Fruit fly (Drosophila melanogaster) whole organism, prepupa: ENCODE results near the gene rumi.
A peak's percentile ranks its signal among the peaks of the same experiment; 100 is the strongest.

Experiments
- CG10631 ChIP-seq: fragments of 200-800 bp; sonication (Bioruptor generic); optimal IDR thresholded peaks from 2 replicates; lab custom pipeline; 2016; ENCODE audit warnings: missing biosample characterization, missing genetic modification characterization
- CG10669 ChIP-seq: fragments of 200-800 bp; sonication (Bioruptor generic); optimal IDR thresholded peaks from 3 replicates; lab custom pipeline; 2018; ENCODE audit warnings: missing biosample characterization, mild to moderate bottlenecking, missing genetic modification characterization, moderate library complexity
- CG11294 ChIP-seq: fragments of 200-800 bp; sonication (Bioruptor generic); IDR thresholded peaks from 2 replicates; pipeline ENCODE4 v1.3.6; 2022; ENCODE audit warnings: missing biosample characterization, missing genetic modification characterization
- CG11762 ChIP-seq: fragments of 200-800 bp; sonication (Bioruptor generic); optimal IDR thresholded peaks from 3 replicates; lab custom pipeline; 2016; ENCODE audit warnings: missing biosample characterization, missing genetic modification characterization; ENCODE audit not compliant: insufficient read depth
- CG11902 ChIP-seq: fragments of 200-800 bp; sonication (Bioruptor generic); optimal IDR thresholded peaks from 3 replicates; lab custom pipeline; 2016; ENCODE audit warnings: missing biosample characterization, missing genetic modification characterization
- CG15336 ChIP-seq: fragments of 200-800 bp; sonication (Bioruptor generic); IDR thresholded peaks from 2 replicates; pipeline ENCODE4 v1.3.6; 2022; ENCODE audit warnings: missing biosample characterization, missing genetic modification characterization
- CG1621 ChIP-seq: fragments of 200-800 bp; sonication (Bioruptor generic); optimal IDR thresholded peaks from 3 replicates; lab custom pipeline; 2018; ENCODE audit warnings: missing biosample characterization, mild to moderate bottlenecking, missing genetic modification characterization
- CG16779 ChIP-seq: fragments of 200-800 bp; sonication (Bioruptor generic); optimal IDR thresholded peaks from 3 replicates; lab custom pipeline; 2017; ENCODE audit warnings: missing biosample characterization, mild to moderate bottlenecking, missing genetic modification characterization
- CG3032 ChIP-seq: fragments of 200-800 bp; optimal IDR thresholded peaks from 2 replicates; lab custom pipeline; 2019; ENCODE audit warnings: missing biosample characterization, mild to moderate bottlenecking, missing genetic modification characterization, moderate library complexity
- CG31627 ChIP-seq: fragments of 200-800 bp; sonication (Bioruptor generic); optimal IDR thresholded peaks from 3 replicates; lab custom pipeline; 2016; ENCODE audit warnings: missing biosample characterization, missing genetic modification characterization
- CG32006 ChIP-seq: fragments of 200-800 bp; sonication (Bioruptor generic); optimal IDR thresholded peaks from 3 replicates; lab custom pipeline; 2017; ENCODE audit warnings: missing biosample characterization, mild to moderate bottlenecking, missing genetic modification characterization
- CG34406 ChIP-seq: fragments of 200-800 bp; sonication (Bioruptor generic); optimal IDR thresholded peaks from 3 replicates; lab custom pipeline; 2016; ENCODE audit warnings: missing biosample characterization, missing genetic modification characterization
- CG4318 ChIP-seq: fragments of 200-800 bp; sonication (Bioruptor generic); optimal IDR thresholded peaks from 3 replicates; lab custom pipeline; 2017; ENCODE audit warnings: missing biosample characterization, mild to moderate bottlenecking, missing genetic modification characterization
- CG6163 ChIP-seq: fragments of 200-800 bp; sonication (Bioruptor generic); IDR thresholded peaks from 3 replicates; pipeline ENCODE4 v1.3.6; 2022; ENCODE audit warnings: missing biosample characterization, missing genetic modification characterization
- CG6792 ChIP-seq: fragments of 200-800 bp; sonication (Bioruptor generic); optimal IDR thresholded peaks from 3 replicates; lab custom pipeline; 2016; ENCODE audit warnings: missing biosample characterization, missing genetic modification characterization
- CG6808 ChIP-seq: fragments of 200-800 bp; sonication (Bioruptor generic); optimal IDR thresholded peaks from 3 replicates; lab custom pipeline; 2017; ENCODE audit warnings: missing biosample characterization, missing genetic modification characterization, mild to moderate bottlenecking, moderate library complexity, missing genetic modification reagents
- CG8119 ChIP-seq: fragments of 200-800 bp; sonication (Bioruptor generic); IDR thresholded peaks from 3 replicates; pipeline ENCODE4 v1.3.6; 2022; ENCODE audit warnings: missing biosample characterization, missing genetic modification characterization
- CG8319 ChIP-seq: fragments of 200-800 bp; sonication (Bioruptor generic); optimal IDR thresholded peaks from 3 replicates; lab custom pipeline; 2016; ENCODE audit warnings: missing biosample characterization, missing genetic modification characterization
- CG9139 ChIP-seq: fragments of 200-800 bp; sonication (Bioruptor generic); optimal IDR thresholded peaks from 3 replicates; lab custom pipeline; 2017; ENCODE audit warnings: missing biosample characterization, mild to moderate bottlenecking, missing genetic modification characterization
- Eip78C ChIP-seq: fragments of 200-800 bp; sonication (Bioruptor generic); peaks from one replicate; lab custom pipeline; 2016; ENCODE audit warnings: missing biosample characterization, missing genetic modification characterization
- Eip93F ChIP-seq: fragments of 200-800 bp; sonication (Bioruptor generic); optimal IDR thresholded peaks from 2 replicates; lab custom pipeline; 2016; ENCODE audit warnings: missing biosample characterization, mild to moderate bottlenecking, missing genetic modification characterization
- Ets21C ChIP-seq: fragments of 200-800 bp; sonication (Bioruptor generic); optimal IDR thresholded peaks from 3 replicates; lab custom pipeline; 2016; ENCODE audit warnings: missing biosample characterization, missing genetic modification characterization
- Hr39 ChIP-seq: fragments of 200-800 bp; sonication (Bioruptor generic); optimal IDR thresholded peaks from 2 replicates; lab custom pipeline; 2016; ENCODE audit warnings: missing biosample characterization, missing genetic modification characterization
- Met ChIP-seq: fragments of 200-800 bp; sonication (Bioruptor generic); optimal IDR thresholded peaks from 3 replicates; lab custom pipeline; 2016; ENCODE audit warnings: missing biosample characterization, missing genetic modification characterization
- OdsH ChIP-seq: fragments of 200-800 bp; sonication (Bioruptor generic); optimal IDR thresholded peaks from 3 replicates; lab custom pipeline; 2016; ENCODE audit warnings: missing biosample characterization, missing genetic modification characterization
- Smox ChIP-seq: fragments of 200-800 bp; sonication (Bioruptor generic); optimal IDR thresholded peaks from 3 replicates; lab custom pipeline; 2016; ENCODE audit warnings: missing biosample characterization, missing genetic modification characterization
- Sox102F ChIP-seq: fragments of 200-800 bp; sonication (Bioruptor generic); optimal IDR thresholded peaks from 2 replicates; lab custom pipeline; 2016; ENCODE audit warnings: missing biosample characterization, mild to moderate bottlenecking, missing genetic modification characterization
- dac ChIP-seq: fragments of 200-800 bp; sonication (Bioruptor generic); optimal IDR thresholded peaks from 2 replicates; lab custom pipeline; 2017; ENCODE audit warnings: missing biosample characterization, mild to moderate bottlenecking, missing genetic modification characterization
- esn ChIP-seq: fragments of 200-800 bp; sonication (Bioruptor generic); optimal IDR thresholded peaks from 2 replicates; lab custom pipeline; 2016; ENCODE audit warnings: missing biosample characterization, mild to moderate bottlenecking, missing genetic modification characterization, moderate library complexity
- fd59A ChIP-seq: fragments of 200-800 bp; sonication (Bioruptor generic); optimal IDR thresholded peaks from 2 replicates; lab custom pipeline; 2017; ENCODE audit warnings: missing biosample characterization, mild to moderate bottlenecking, missing genetic modification characterization, missing genetic modification reagents
- fd85E ChIP-seq: fragments of 200-800 bp; sonication (Bioruptor generic); optimal IDR thresholded peaks from 3 replicates; lab custom pipeline; 2016; ENCODE audit warnings: missing biosample characterization, missing genetic modification characterization
- net ChIP-seq: fragments of 200-800 bp; sonication (Bioruptor generic); optimal IDR thresholded peaks from 3 replicates; lab custom pipeline; 2016; ENCODE audit warnings: missing biosample characterization, missing genetic modification characterization
- pdm3 ChIP-seq: fragments of 200-800 bp; sonication (Bioruptor generic); optimal IDR thresholded peaks from 3 replicates; lab custom pipeline; 2016; ENCODE audit warnings: missing biosample characterization, missing genetic modification characterization
- svp ChIP-seq: fragments of 200-800 bp; sonication (Bioruptor generic); peaks from one replicate; lab custom pipeline; 2016; ENCODE audit warnings: missing biosample characterization, missing genetic modification characterization
- topi ChIP-seq: fragments of 200-800 bp; sonication (Bioruptor generic); optimal IDR thresholded peaks from 3 replicates; lab custom pipeline; 2016; ENCODE audit warnings: missing biosample characterization, missing genetic modification characterization
- vri ChIP-seq: fragments of 200-800 bp; sonication (Bioruptor generic); optimal IDR thresholded peaks from 3 replicates; lab custom pipeline; 2016; ENCODE audit warnings: missing biosample characterization, mild to moderate bottlenecking, missing genetic modification characterization

The rumi gene

DNA sequence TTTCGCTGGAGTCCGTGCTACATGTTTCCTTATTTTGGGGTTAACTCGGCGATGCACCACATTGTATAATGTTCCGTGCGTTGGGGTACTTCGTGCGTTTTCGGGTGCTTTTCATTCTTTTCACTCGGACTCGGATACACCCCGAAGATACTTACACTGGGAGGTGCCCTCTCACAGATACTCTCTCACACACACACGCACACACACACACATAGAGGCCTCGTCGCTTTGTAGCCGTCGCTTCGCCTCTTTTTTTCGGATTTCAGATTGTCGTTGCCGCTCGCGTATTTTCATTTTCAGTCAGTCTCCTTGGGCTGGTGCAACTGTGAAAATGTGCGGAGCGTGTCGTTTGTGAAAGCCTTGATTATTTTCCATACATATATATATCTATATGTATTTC lies 31.0 kb upstream of the rumi start (continued):
- TF ChIP-seq CG4318 (GFP tag; lab: Kevin White, UChicago), result no peak
- TF ChIP-seq CG32006 (GFP tag; lab: Kevin White, UChicago), result peak; percentile 7
- TF ChIP-seq CG11902 (GFP tag; lab: Kevin White, UChicago), result no peak
- TF ChIP-seq dac (GFP tag; lab: Kevin White, UChicago), result no peak
- no peak for TF ChIP-seq CG3032 (tag; lab: Kevin White, UChicago)
- TF ChIP-seq Met (GFP tag; lab: Kevin White, UChicago), result no peak
- TF ChIP-seq topi, result peak; percentile 42
- peak; percentile 16 for TF ChIP-seq CG34406 (GFP tag; lab: Kevin White, UChicago)
- no peak for TF ChIP-seq CG31627 (GFP tag; lab: Kevin White, UChicago)
- peak; percentile 33 for TF ChIP-seq Smox (GFP tag; lab: Kevin White, UChicago)
- TF ChIP-seq CG6808 (GFP tag; lab: Kevin White, UChicago), result no peak
- TF ChIP-seq Sox102F (GFP tag; lab: Kevin White, UChicago), result peak; percentile 74
- peak; percentile 7 for TF ChIP-seq CG6792 (GFP tag; lab: Kevin White, UChicago)
- no peak for TF ChIP-seq CG10669 (GFP tag; lab: Kevin White, UChicago)
- peak; percentile 79 for TF ChIP-seq CG15336 (GFP tag; lab: Robert Waterston, UW)
- peak; percentile 86 for TF ChIP-seq CG6163 (GFP tag; lab: Robert Waterston, UW)
- TF ChIP-seq CG16779 (tag; lab: Kevin White, UChicago), result peak; percentile 22
- peak; percentile 76 for TF ChIP-seq Eip78C
- TF ChIP-seq CG11762 (GFP tag; lab: Kevin White, UChicago), result no peak
- peak; percentile 63 for TF ChIP-seq vri (GFP tag; lab: Kevin White, UChicago)
- TF ChIP-seq pdm3 (GFP tag; lab: Kevin White, UChicago), result peak; percentile 11
- TF ChIP-seq esn, result peak; percentile 48
- TF ChIP-seq fd85E (GFP tag; lab: Kevin White, UChicago), result peak; percentile 79

DNA sequence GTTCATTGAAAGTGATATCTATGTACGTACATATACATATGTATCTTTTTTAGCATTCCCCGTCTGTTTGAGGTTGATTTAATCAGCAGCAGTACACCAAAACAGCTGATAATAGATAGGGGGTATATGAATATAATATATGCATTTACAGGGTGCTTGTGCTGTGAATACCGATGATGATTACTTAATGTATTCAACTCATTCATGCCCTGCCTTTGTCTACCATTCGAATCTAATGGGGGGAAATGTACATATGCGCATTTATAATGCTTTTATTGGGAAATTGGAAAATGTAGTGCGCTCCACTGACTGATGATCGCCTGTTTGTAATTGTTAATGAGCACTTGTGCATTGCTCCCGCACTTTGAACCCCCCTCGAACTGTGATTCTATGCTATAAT lies 29.7 kb upstream of the rumi start:
- TF ChIP-seq CG16779 (tag; lab: Kevin White, UChicago) (no peak), svp (GFP tag; lab: Kevin White, UChicago) (peak; percentile 58)

dm6 chr3R:22776457-22776856 lies 26.1 kb upstream of the rumi start:
- TF ChIP-seq CG4318 (GFP tag; lab: Kevin White, UChicago) (no peak), CG8119 (GFP tag; lab: Robert Waterston, UW) (no peak), CG8319 (GFP tag; lab: Kevin White, UChicago) (no peak), CG10631 (GFP tag; lab: Kevin White, UChicago) (no peak), CG11762 (GFP tag; lab: Kevin White, UChicago) (no peak), CG15336 (GFP tag; lab: Robert Waterston, UW) (no peak), Sox102F (GFP tag; lab: Kevin White, UChicago) (no peak), svp (GFP tag; lab: Kevin White, UChicago) (no peak), Hr39 (GFP tag; lab: Kevin White, UChicago) (no peak), OdsH (GFP tag; lab: Kevin White, UChicago) (no peak), Ets21C (GFP tag; lab: Kevin White, UChicago) (no peak), Eip93F (GFP tag; lab: Kevin White, UChicago) (no peak), Eip78C (no peak), CG9139 (no peak), fd85E (GFP tag; lab: Kevin White, UChicago) (no peak), CG6808 (GFP tag; lab: Kevin White, UChicago) (no peak), net (GFP tag; lab: Kevin White, UChicago) (no peak)

- TF ChIP-seq fd59A (GFP tag; lab: Kevin White, UChicago) (no peak), CG11294 (GFP tag; lab: Robert Waterston, UW) (no peak), CG10669 (GFP tag; lab: Kevin White, UChicago) (no peak), net (GFP tag; lab: Kevin White, UChicago) (no peak), CG1621 (tag; lab: Kevin White, UChicago) (no peak)
These were observed 21.3 kb upstream of the rumi start, which contains the start of gene CG43095 for dm6 chr3R:22771670-22772069. TSS of gene CG43095 (minus strand) at chr3R:22771770.
